Worm (Caenorhabditis elegans) whole organism, early embryonic: ENCODE results near the gene fbxb-103.

Source experiments
- B0310.2 ChIP-seq: sonication (generic microtip); optimal IDR thresholded peaks from 2 replicates; lab custom pipeline; 2016; ENCODE audit warnings: mild to moderate bottlenecking, missing genetic modification characterization, missing compliant biosample characterization
- ama-1 ChIP-seq: fragments of 150-350 bp; optimal IDR thresholded peaks from 2 replicates; lab custom pipeline; 2014
- ceh-36 ChIP-seq: sonication (generic microtip); optimal IDR thresholded peaks from 2 replicates; lab custom pipeline; 2016; ENCODE audit warnings: missing genetic modification characterization, inconsistent platforms, missing compliant biosample characterization
- ets-7 ChIP-seq: sonication (generic microtip); optimal IDR thresholded peaks from 2 replicates; lab custom pipeline; 2016; ENCODE audit warnings: missing genotype, missing genetic modification characterization, missing compliant biosample characterization
- flt-1 ChIP-seq: fragments of 200-800 bp; sonication (Bioruptor generic); IDR thresholded peaks from 2 replicates; pipeline ENCODE4 v1.3.6; 2022; ENCODE audit warnings: missing genetic modification characterization, missing compliant biosample characterization
- hmbx-1 ChIP-seq: sonication (generic microtip); optimal IDR thresholded peaks from 2 replicates; lab custom pipeline; 2016; ENCODE audit warnings: mild to moderate bottlenecking, missing genetic modification characterization, missing compliant biosample characterization
- hnd-1 ChIP-seq: sonication (generic microtip); optimal IDR thresholded peaks from 2 replicates; lab custom pipeline; 2016; ENCODE audit warnings: missing genetic modification characterization, missing compliant biosample characterization
- pes-1 ChIP-seq: fragments of 200-800 bp; sonication (Bioruptor generic); IDR thresholded peaks from 2 replicates; pipeline ENCODE4 v1.3.6; 2022; ENCODE audit warnings: missing genetic modification reagents, missing genetic modification characterization, missing compliant biosample characterization
- scrt-1 ChIP-seq: fragments of 200-800 bp; sonication (Bioruptor generic); IDR thresholded peaks from 2 replicates; pipeline ENCODE4 v1.3.6; 2022; ENCODE audit warnings: missing genetic modification characterization, missing compliant biosample characterization
- tbx-11 ChIP-seq: fragments of 200-800 bp; sonication (Bioruptor generic); IDR thresholded peaks from 2 replicates; pipeline ENCODE4 v1.3.6; 2022; ENCODE audit warnings: missing genetic modification characterization, missing compliant biosample characterization
- tra-4 ChIP-seq: sonication (generic microtip); optimal IDR thresholded peaks from 2 replicates; lab custom pipeline; 2017; ENCODE audit warnings: missing genetic modification characterization, missing compliant biosample characterization

ce11 chrII:3911284-3911683 is 4.3 kb downstream of the fbxb-103 start:
- TF ChIP-seq scrt-1 (no peak), flt-1 (GFP tag; lab: Robert Waterston, UW) (no peak), ama-1 (lab: Kevin White, UChicago) (no peak), tra-4 (tag; lab: Kevin White, UChicago) (no peak), tbx-11 (GFP tag; lab: Robert Waterston, UW) (no peak), B0310.2 (no peak), ceh-36 (no peak), hnd-1 (tag; lab: Kevin White, UChicago) (no peak), ets-7 (tag; lab: Kevin White, UChicago) (no peak), hmbx-1 (tag; lab: Kevin White, UChicago) (no peak), pes-1 (GFP tag; lab: Robert Waterston, UW) (no peak)
